Fruit fly (Drosophila melanogaster) whole organism, pupa: Measurements from ENCODE around the gene norpA.

Source experiments
- CG10348 ChIP-seq: fragments of 200-800 bp; sonication (Bioruptor generic); IDR thresholded peaks from 2 replicates; pipeline ENCODE4 v1.3.6; 2022; ENCODE audit warnings: missing biosample characterization, missing genetic modification characterization
- CG4496 ChIP-seq: fragments of 200-800 bp; sonication (Bioruptor generic); IDR thresholded peaks from 3 replicates; pipeline ENCODE4 v1.3.6; 2022; ENCODE audit warnings: missing biosample characterization, missing genetic modification characterization
- D1 ChIP-seq: fragments of 200-800 bp; sonication (Bioruptor generic); optimal IDR thresholded peaks from 2 replicates; lab custom pipeline; 2018; ENCODE audit warnings: missing biosample characterization, mild to moderate bottlenecking, missing genetic modification characterization, moderate library complexity

dm6 chrX:4380381-4380780 is 58.0 kb downstream of the norpA start:
- TF ChIP-seq D1 (no peak), CG4496 (no peak), CG10348 (GFP tag; lab: Robert Waterston, UW) (no peak)
